Worm (Caenorhabditis elegans): ENCODE results near the gene hrg-3.

DNA sequence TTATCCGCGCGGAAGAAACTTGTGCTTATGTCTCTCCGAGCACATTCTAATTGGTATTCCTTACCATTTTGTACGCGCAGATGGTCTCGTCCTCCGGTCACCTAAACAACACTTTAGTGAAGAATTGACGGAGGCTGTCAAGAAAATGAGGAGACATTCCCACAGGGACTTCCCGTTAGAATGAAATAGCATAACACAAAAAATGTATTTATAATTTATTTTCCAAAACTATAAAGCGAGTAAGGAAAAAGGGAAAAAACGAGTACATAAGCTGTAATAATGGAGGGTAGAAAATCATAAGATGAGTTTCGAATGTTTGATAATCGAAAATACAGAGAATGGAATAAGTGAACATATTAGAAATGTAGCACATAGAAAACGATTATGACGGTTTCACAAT lies 19.5 kb downstream of the hrg-3 start, which contains the start of gene F46B6.12:
- TF ChIP-seq sea-1 (GFP tag; conservative IDR thresholded peaks at IDR 0.05), result no peak
- TF ChIP-seq tbx-37 (GFP tag; conservative IDR thresholded peaks at IDR 0.05), result no peak

Measured in whole organism, early embryonic.